Fruit fly (Drosophila melanogaster) whole organism, embryonic: ENCODE measurements around the gene Ant2.

ENCODE experiments used
- CG9215 ChIP-seq: fragments of 200-800 bp; sonication (Bioruptor generic); IDR thresholded peaks from 2 replicates; pipeline ENCODE4 v1.3.6; 2022; ENCODE audit warnings: missing biosample characterization, missing genetic modification characterization
- Elba2 ChIP-seq: fragments of 200-800 bp; sonication (Bioruptor generic); optimal IDR thresholded peaks from 3 replicates; lab custom pipeline; 2016; ENCODE audit warnings: missing biosample characterization, missing genetic modification characterization
- sim ChIP-seq: fragments of 200-800 bp; sonication (Bioruptor generic); IDR thresholded peaks from 2 replicates; pipeline ENCODE4 v1.3.6; 2022; ENCODE audit warnings: missing biosample characterization, missing genetic modification characterization

- TF ChIP-seq sim (GFP tag; lab: Robert Waterston, UW), result no peak
- TF ChIP-seq Elba2 (GFP tag; lab: Kevin White, UChicago), result peak; percentile 90
- no peak for TF ChIP-seq CG9215 (GFP tag; lab: Robert Waterston, UW)
Measured at dm6 chrX:10785920-10786361, 766 bp downstream of the Ant2 start.
